Worm (Caenorhabditis elegans): ENCODE results near the gene fut-3.
"Not testable (repeated sequence)": the region's sequence is repeated elsewhere in the genome, so short reads cannot be mapped to it uniquely, and the experiment has no call there.

The fut-3 gene

ce11 chrII:5648272-5648671 is 11.3 kb downstream of the fut-3 start, which contains the start of gene ddl-1:
Gene ddl-1, minus strand, starts transcription at chrII:5648372.
- TF ChIP-seq ref-1 (GFP tag; conservative IDR thresholded peaks at IDR 0.05) = no peak
- no peak for TF ChIP-seq tab-1 (GFP tag; IDR thresholded peaks at IDR 0.05)
- no peak for TF ChIP-seq ztf-29 (GFP tag; IDR thresholded peaks at IDR 0.05)
- no peak for TF ChIP-seq T22C8.4 (GFP tag; IDR thresholded peaks at IDR 0.05)

ce11 chrII:5646942-5647341 is 12.6 kb downstream of the fut-3 start, which contains the start of gene F59E12.9:
Gene F59E12.9, minus strand, starts transcription at chrII:5647042.
- TF ChIP-seq tab-1 (GFP tag; IDR thresholded peaks at IDR 0.05) (no peak), med-1 (GFP tag; optimal IDR thresholded peaks at IDR 0.05; ENCODE audit: insufficient read depth) (no peak), flt-1 (GFP tag; IDR thresholded peaks at IDR 0.05) (no peak), klf-2 (GFP tag; conservative IDR thresholded peaks at IDR 0.05) (no peak), cog-1 (tag; optimal IDR thresholded peaks at IDR 0.05) (no peak), ztf-23 (GFP tag; IDR thresholded peaks at IDR 0.05) (no peak), T22C8.4 (GFP tag; IDR thresholded peaks at IDR 0.05) (no peak), ref-1 (GFP tag; conservative IDR thresholded peaks at IDR 0.05) (no peak), ztf-29 (GFP tag; IDR thresholded peaks at IDR 0.05) (no peak)

ce11 chrII:5642110-5642509 is 17.5 kb downstream of the fut-3 start:
- TF ChIP-seq ztf-29 (GFP tag; IDR thresholded peaks at IDR 0.05) (no peak), tab-1 (GFP tag; IDR thresholded peaks at IDR 0.05) (no peak), ztf-23 (GFP tag; IDR thresholded peaks at IDR 0.05) (no peak), cog-1 (tag; optimal IDR thresholded peaks at IDR 0.05) (no peak), med-1 (GFP tag; optimal IDR thresholded peaks at IDR 0.05; ENCODE audit: insufficient read depth) (no peak), T22C8.4 (GFP tag; IDR thresholded peaks at IDR 0.05) (no peak), ref-1 (GFP tag; conservative IDR thresholded peaks at IDR 0.05) (no peak), klf-2 (GFP tag; conservative IDR thresholded peaks at IDR 0.05) (no peak), flt-1 (GFP tag; IDR thresholded peaks at IDR 0.05) (no peak)

ce11 chrII:5640362-5641079 is 19.1 kb downstream of the fut-3 start:
- TF ChIP-seq ref-1 (GFP tag; conservative IDR thresholded peaks at IDR 0.05) = no peak
- TF ChIP-seq med-1 (GFP tag; optimal IDR thresholded peaks at IDR 0.05; ENCODE audit: insufficient read depth) = no peak
- TF ChIP-seq klf-2 (GFP tag; conservative IDR thresholded peaks at IDR 0.05) = no peak
- TF ChIP-seq cog-1 (tag; optimal IDR thresholded peaks at IDR 0.05) = no peak
- no peak for TF ChIP-seq flt-1 (GFP tag; IDR thresholded peaks at IDR 0.05)
- no peak for TF ChIP-seq ztf-29 (GFP tag; IDR thresholded peaks at IDR 0.05)
- TF ChIP-seq tab-1 (GFP tag; IDR thresholded peaks at IDR 0.05) = no peak
- no peak for TF ChIP-seq T22C8.4 (GFP tag; IDR thresholded peaks at IDR 0.05)
- no peak for TF ChIP-seq ztf-23 (GFP tag; IDR thresholded peaks at IDR 0.05)

- TF ChIP-seq ztf-29 (GFP tag; IDR thresholded peaks at IDR 0.05) = no peak
- no peak for TF ChIP-seq ref-1 (GFP tag; conservative IDR thresholded peaks at IDR 0.05)
- TF ChIP-seq ztf-23 (GFP tag; IDR thresholded peaks at IDR 0.05) = no peak
- TF ChIP-seq T22C8.4 (GFP tag; IDR thresholded peaks at IDR 0.05) = no peak
- TF ChIP-seq klf-2 (GFP tag; conservative IDR thresholded peaks at IDR 0.05) = no peak
Observed at ce11 chrII:5638059-5638458, 21.5 kb downstream of the fut-3 start, which contains the start of gene F59E12.3. Gene F59E12.3, plus strand, starts transcription at chrII:5638359.

- no peak for TF ChIP-seq ztf-29 (GFP tag; IDR thresholded peaks at IDR 0.05)
- TF ChIP-seq cog-1 (tag; optimal IDR thresholded peaks at IDR 0.05) = no peak
- no peak for TF ChIP-seq klf-2 (GFP tag; conservative IDR thresholded peaks at IDR 0.05)
- TF ChIP-seq flt-1 (GFP tag; IDR thresholded peaks at IDR 0.05) = no peak
- TF ChIP-seq med-1 (GFP tag; optimal IDR thresholded peaks at IDR 0.05; ENCODE audit: insufficient read depth) = no peak
- no peak for TF ChIP-seq ref-1 (GFP tag; conservative IDR thresholded peaks at IDR 0.05)
- no peak for TF ChIP-seq ztf-23 (GFP tag; IDR thresholded peaks at IDR 0.05)
- no peak for TF ChIP-seq T22C8.4 (GFP tag; IDR thresholded peaks at IDR 0.05)
- TF ChIP-seq tab-1 (GFP tag; IDR thresholded peaks at IDR 0.05) = no peak
Observed at ce11 chrII:5636826-5637225, 22.7 kb downstream of the fut-3 start, which contains the start of gene F59E12.8. Gene F59E12.8, minus strand, starts transcription at chrII:5636926.

- no peak for TF ChIP-seq T22C8.4 (GFP tag; IDR thresholded peaks at IDR 0.05)
- no peak for TF ChIP-seq flt-1 (GFP tag; IDR thresholded peaks at IDR 0.05)
- TF ChIP-seq ztf-23 (GFP tag; IDR thresholded peaks at IDR 0.05) = no peak
- no peak for TF ChIP-seq klf-2 (GFP tag; conservative IDR thresholded peaks at IDR 0.05)
- TF ChIP-seq med-1 (GFP tag; optimal IDR thresholded peaks at IDR 0.05; ENCODE audit: insufficient read depth) = no peak
- TF ChIP-seq cog-1 (tag; optimal IDR thresholded peaks at IDR 0.05) = no peak
- TF ChIP-seq ztf-29 (GFP tag; IDR thresholded peaks at IDR 0.05) = no peak
- no peak for TF ChIP-seq tab-1 (GFP tag; IDR thresholded peaks at IDR 0.05)
- TF ChIP-seq ref-1 (GFP tag; conservative IDR thresholded peaks at IDR 0.05) = no peak
Observed at ce11 chrII:5633453-5633852, 26.1 kb downstream of the fut-3 start.

ce11 chrII:5630851-5631401 is 28.6 kb downstream of the fut-3 start, which contains the start of the genes F59E12.6 and npl-4.1:
Gene F59E12.6, minus strand, starts transcription at chrII:5630951.
Gene npl-4.1, plus strand, starts transcription at chrII:5631351.
- not testable (repeated sequence) for TF ChIP-seq T22C8.4 (GFP tag; IDR thresholded peaks at IDR 0.05); ztf-29 (GFP tag; IDR thresholded peaks at IDR 0.05); ref-1 (GFP tag; conservative IDR thresholded peaks at IDR 0.05)

ce11 chrII:5628326-5628818 is 31.2 kb downstream of the fut-3 start, which contains the start of gene F59E12.15:
Gene F59E12.15, minus strand, starts transcription at chrII:5628376.
- no peak for TF ChIP-seq cog-1 (tag; optimal IDR thresholded peaks at IDR 0.05)
- TF ChIP-seq ztf-23 (GFP tag; IDR thresholded peaks at IDR 0.05) = no peak
- no peak for TF ChIP-seq klf-2 (GFP tag; conservative IDR thresholded peaks at IDR 0.05)
- TF ChIP-seq ref-1 (GFP tag; conservative IDR thresholded peaks at IDR 0.05) = no peak
- TF ChIP-seq ztf-29 (GFP tag; IDR thresholded peaks at IDR 0.05) = no peak
- no peak for TF ChIP-seq flt-1 (GFP tag; IDR thresholded peaks at IDR 0.05)
- TF ChIP-seq tab-1 (GFP tag; IDR thresholded peaks at IDR 0.05) = no peak
- no peak for TF ChIP-seq med-1 (GFP tag; optimal IDR thresholded peaks at IDR 0.05; ENCODE audit: insufficient read depth)
- no peak for TF ChIP-seq T22C8.4 (GFP tag; IDR thresholded peaks at IDR 0.05)

Data from whole organism, midembryonic.